Fruit fly (Drosophila melanogaster) whole organism, embryonic: ENCODE results near the gene Cyp4ac3.

ENCODE experiments used
- C15 ChIP-seq: fragments of 200-800 bp; sonication (Bioruptor generic); IDR thresholded peaks from 3 replicates; pipeline ENCODE4 v1.3.6; 2022; ENCODE audit warnings: missing biosample characterization, missing genetic modification characterization
- CG10267 ChIP-seq: fragments of 200-800 bp; sonication (Bioruptor generic); optimal IDR thresholded peaks from 2 replicates; lab custom pipeline; 2018; ENCODE audit warnings: missing biosample characterization, mild to moderate bottlenecking, missing genetic modification characterization, moderate library complexity
- CG10321 ChIP-seq: fragments of 200-800 bp; sonication (Bioruptor generic); IDR thresholded peaks from 2 replicates; pipeline ENCODE4 v1.3.6; 2022; ENCODE audit warnings: missing biosample characterization, missing genetic modification characterization
- CG10565 ChIP-seq: fragments of 200-800 bp; sonication (Bioruptor generic); optimal IDR thresholded peaks from 3 replicates; lab custom pipeline; 2016; ENCODE audit warnings: missing biosample characterization, mild to moderate bottlenecking, missing genetic modification characterization
- CG11695 ChIP-seq: fragments of 200-800 bp; sonication (Bioruptor generic); IDR thresholded peaks from 3 replicates; pipeline ENCODE4 v1.3.6; 2022; ENCODE audit warnings: missing biosample characterization, missing genetic modification characterization
- CG12769 ChIP-seq: fragments of 200-800 bp; sonication (Bioruptor generic); optimal IDR thresholded peaks from 2 replicates; lab custom pipeline; 2019; ENCODE audit warnings: missing biosample characterization, mild to moderate bottlenecking, missing genetic modification characterization, moderate library complexity
- CG14710 ChIP-seq: fragments of 200-800 bp; sonication (Bioruptor generic); optimal IDR thresholded peaks from 3 replicates; lab custom pipeline; 2019; ENCODE audit warnings: missing biosample characterization, mild to moderate bottlenecking, missing genetic modification characterization, moderate library complexity
- CG17186 ChIP-seq: fragments of 200-800 bp; sonication (Bioruptor generic); optimal IDR thresholded peaks from 3 replicates; lab custom pipeline; 2017; ENCODE audit warnings: missing biosample characterization, missing genetic modification reagents, missing genetic modification characterization
- CG2116 ChIP-seq: fragments of 200-800 bp; sonication (Bioruptor generic); optimal IDR thresholded peaks from 3 replicates; lab custom pipeline; 2018; ENCODE audit warnings: missing biosample characterization, mild to moderate bottlenecking, missing genetic modification characterization
- CG2199 ChIP-seq: fragments of 200-800 bp; sonication (Bioruptor generic); IDR thresholded peaks from 3 replicates; pipeline ENCODE4 v1.3.6; 2022; ENCODE audit warnings: missing biosample characterization, missing genetic modification characterization
- CG31365 ChIP-seq: fragments of 200-800 bp; sonication (Bioruptor generic); optimal IDR thresholded peaks from 2 replicates; lab custom pipeline; 2018; ENCODE audit warnings: missing biosample characterization, mild to moderate bottlenecking, missing genetic modification characterization
- CG4360 ChIP-seq: fragments of 200-800 bp; sonication (Bioruptor generic); IDR thresholded peaks from 2 replicates; pipeline ENCODE4 v1.3.6; 2022; ENCODE audit warnings: missing biosample characterization, missing genetic modification characterization
- CG4707 ChIP-seq: fragments of 200-800 bp; sonication (Bioruptor generic); optimal IDR thresholded peaks from 2 replicates; lab custom pipeline; 2018; ENCODE audit warnings: missing biosample characterization, mild to moderate bottlenecking, missing genetic modification characterization, moderate library complexity
- CG6689 ChIP-seq: fragments of 200-800 bp; sonication (Bioruptor generic); IDR thresholded peaks from 2 replicates; pipeline ENCODE4 v1.3.6; 2022; ENCODE audit warnings: missing biosample characterization, missing genetic modification characterization
- Fer3 ChIP-seq: fragments of 200-800 bp; sonication (Bioruptor generic); optimal IDR thresholded peaks from 2 replicates; lab custom pipeline; 2018; ENCODE audit warnings: missing biosample characterization, mild to moderate bottlenecking, missing genetic modification characterization, moderate library complexity
- Gsc ChIP-seq: fragments of 200-800 bp; sonication (Bioruptor generic); IDR thresholded peaks from 2 replicates; pipeline ENCODE4 v1.3.6; 2022; ENCODE audit warnings: missing biosample characterization, missing genetic modification characterization
- HLH54F ChIP-seq: fragments of 200-800 bp; sonication (Bioruptor generic); optimal IDR thresholded peaks from 3 replicates; lab custom pipeline; 2016; ENCODE audit warnings: missing biosample characterization, missing genetic modification characterization
- HmgD ChIP-seq: fragments of 200-800 bp; sonication (Bioruptor generic); optimal IDR thresholded peaks from 3 replicates; lab custom pipeline; 2016; ENCODE audit warnings: missing biosample characterization, missing genetic modification characterization
- Hmx ChIP-seq: fragments of 200-800 bp; sonication (Bioruptor generic); optimal IDR thresholded peaks from 2 replicates; lab custom pipeline; 2016; ENCODE audit warnings: missing biosample characterization, missing genetic modification characterization
- Lim3 ChIP-seq: fragments of 200-800 bp; sonication (Bioruptor generic); IDR thresholded peaks from 2 replicates; pipeline ENCODE4 v1.3.6; 2022; ENCODE audit warnings: missing biosample characterization, missing genetic modification characterization
- MBD-R2 ChIP-seq: fragments of 200-800 bp; sonication (Bioruptor generic); IDR thresholded peaks from 2 replicates; pipeline ENCODE4 v1.3.6; 2022; ENCODE audit warnings: missing biosample characterization, missing genetic modification characterization
- Mrtf ChIP-seq: fragments of 200-800 bp; sonication (Bioruptor generic); IDR thresholded peaks from 3 replicates; pipeline ENCODE4 v1.3.6; 2022; ENCODE audit warnings: missing biosample characterization, missing genetic modification characterization
- NC2α ChIP-seq: fragments of 200-800 bp; sonication (Bioruptor generic); optimal IDR thresholded peaks from 2 replicates; lab custom pipeline; 2016; ENCODE audit warnings: missing biosample characterization, missing genetic modification characterization
- Oli ChIP-seq: fragments of 200-800 bp; sonication (Bioruptor generic); optimal IDR thresholded peaks from 2 replicates; lab custom pipeline; 2018; ENCODE audit warnings: missing biosample characterization, mild to moderate bottlenecking, missing genetic modification characterization, moderate library complexity
- Sry-δ ChIP-seq: fragments of 200-800 bp; sonication (Bioruptor generic); optimal IDR thresholded peaks from 2 replicates; lab custom pipeline; 2016; ENCODE audit warnings: missing biosample characterization, missing genetic modification characterization
- Xrp1 ChIP-seq: fragments of 200-800 bp; sonication (Bioruptor generic); IDR thresholded peaks from 2 replicates; pipeline ENCODE4 v1.3.6; 2022; ENCODE audit warnings: missing biosample characterization, missing genetic modification characterization
- bcd ChIP-seq: fragments of 200-800 bp; sonication (Bioruptor generic); optimal IDR thresholded peaks from 2 replicates; lab custom pipeline; 2017; ENCODE audit warnings: missing biosample characterization, mild to moderate bottlenecking, missing genetic modification characterization
- bowl ChIP-seq: fragments of 200-800 bp; sonication (Bioruptor generic); IDR thresholded peaks from 2 replicates; pipeline ENCODE4 v1.3.6; 2022; ENCODE audit warnings: missing biosample characterization, missing genetic modification characterization
- bsh ChIP-seq, 2 experiments: fragments of 200-800 bp; sonication (Bioruptor generic); optimal IDR thresholded peaks; 2 replicates each; lab custom pipeline; 2017 to 2018; ENCODE audit warnings: mild to moderate bottlenecking in 2 of 2, missing biosample characterization in 2 of 2, missing genetic modification characterization in 2 of 2, moderate library complexity in 1 of 2
- croc ChIP-seq: fragments of 200-800 bp; sonication (Bioruptor generic); conservative IDR thresholded peaks from 3 replicates; pipeline ENCODE4 v1.3.6; 2022; ENCODE audit warnings: missing biosample characterization, missing genetic modification characterization
- dati ChIP-seq: fragments of 200-800 bp; sonication (Bioruptor generic); IDR thresholded peaks from 2 replicates; pipeline ENCODE4 v1.3.6; 2022; ENCODE audit warnings: missing biosample characterization, missing genetic modification characterization
- dysf ChIP-seq: fragments of 200-800 bp; sonication (Bioruptor generic); IDR thresholded peaks from 3 replicates; pipeline ENCODE4 v1.3.6; 2022; ENCODE audit warnings: missing biosample characterization, missing genetic modification characterization
- eve ChIP-seq, 2 experiments: fragments of >200 bp; optimal IDR thresholded peaks; 2 replicates each; lab custom pipeline; 2017; ENCODE audit warnings: missing biosample characterization in 2 of 2, missing genetic modification characterization in 2 of 2
- eyg ChIP-seq: fragments of 200-800 bp; sonication (Bioruptor generic); optimal IDR thresholded peaks from 3 replicates; lab custom pipeline; 2016; ENCODE audit warnings: missing biosample characterization, missing genetic modification characterization
- ind ChIP-seq: fragments of 200-800 bp; sonication (Bioruptor generic); optimal IDR thresholded peaks from 3 replicates; lab custom pipeline; 2016; ENCODE audit warnings: missing biosample characterization, missing genetic modification characterization
- insv ChIP-seq, 2 experiments: fragments of 200-800 bp; sonication (Bioruptor generic); optimal IDR thresholded peaks; 3 replicates each; lab custom pipeline; 2016 to 2018; ENCODE audit warnings: missing biosample characterization in 2 of 2, missing genetic modification characterization in 2 of 2
- nom ChIP-seq: fragments of 200-800 bp; sonication (Bioruptor generic); optimal IDR thresholded peaks from 2 replicates; lab custom pipeline; 2017; ENCODE audit warnings: missing biosample characterization, missing genetic modification characterization, mild to moderate bottlenecking, moderate library complexity, missing genetic modification reagents
- pb ChIP-seq: fragments of 200-800 bp; sonication (Bioruptor generic); optimal IDR thresholded peaks from 3 replicates; lab custom pipeline; 2016; ENCODE audit warnings: missing biosample characterization, missing genetic modification characterization
- sr ChIP-seq: fragments of 200-800 bp; sonication (Bioruptor generic); IDR thresholded peaks from 3 replicates; pipeline ENCODE4 v1.3.6; 2022; ENCODE audit warnings: missing biosample characterization, missing genetic modification characterization
- trh ChIP-seq: fragments of 200-800 bp; sonication (Bioruptor generic); optimal IDR thresholded peaks from 2 replicates; lab custom pipeline; 2016; ENCODE audit warnings: missing biosample characterization, missing genetic modification characterization
- wek ChIP-seq: fragments of 200-800 bp; sonication (Bioruptor generic); optimal IDR thresholded peaks from 3 replicates; lab custom pipeline; 2018; ENCODE audit warnings: missing biosample characterization, mild to moderate bottlenecking, missing genetic modification characterization, moderate library complexity

The Cyp4ac3 gene

dm6 chr2L:5237175-5237753 lies 31.0 kb upstream of the Cyp4ac3 start (continued):
- TF ChIP-seq croc (no peak), CG6689 (no peak), CG4707 (GFP tag; lab: Kevin White, UChicago) (peak; percentile 25), Fer3 (no peak), insv (GFP tag; optimal IDR thresholded peaks at IDR 0.05; lab: Kevin White, UChicago) (no peak), Xrp1 (GFP tag; lab: Robert Waterston, UW) (peak; percentile 38; the same call in 1 of the 2 replicates), eyg (no peak), CG11695 (GFP tag; lab: Robert Waterston, UW) (0 out of 3 replicates have a peak, but pooled peaks have one; percentile 25), ind (no peak), nom (peak; percentile 61), HmgD (GFP tag; lab: Kevin White, UChicago) (no peak), CG31365 (peak; percentile 36), eve (GFP tag; optimal IDR thresholded peaks at IDR 0.05; lab: Kevin White, UChicago) (peak in 1 of 2 experiments; percentile 12), Mrtf (GFP tag; lab: Robert Waterston, UW) (no peak), CG4360 (GFP tag; lab: Robert Waterston, UW) (peak; percentile 96), sr (GFP tag; lab: Robert Waterston, UW) (no peak), bcd (GFP tag; lab: Kevin White, UChicago) (no peak), Oli (tag; lab: Kevin White, UChicago) (no peak), HLH54F (GFP tag; lab: Kevin White, UChicago) (no peak), CG12769 (tag; lab: Kevin White, UChicago) (no peak), Sry-δ (no peak), bsh (GFP tag; optimal IDR thresholded peaks at IDR 0.05; lab: Kevin White, UChicago) (peak in 1 of 2 experiments; percentile 66), Hmx (GFP tag; lab: Kevin White, UChicago) (no peak), CG2199 (GFP tag; lab: Robert Waterston, UW) (peak; percentile 87), bowl (GFP tag; lab: Robert Waterston, UW) (no peak; the same call in 1 of the 2 replicates), CG10321 (GFP tag; lab: Robert Waterston, UW) (no peak), Lim3 (GFP tag; lab: Robert Waterston, UW) (no peak), CG14710 (tag; lab: Kevin White, UChicago) (no peak), CG17186 (GFP tag; lab: Kevin White, UChicago) (no peak), Gsc (GFP tag; lab: Robert Waterston, UW) (no peak), CG10565 (GFP tag; lab: Kevin White, UChicago) (no peak), dati (GFP tag; lab: Robert Waterston, UW) (no peak), CG10267 (tag; lab: Kevin White, UChicago) (peak; percentile 8), MBD-R2 (no peak), NC2α (GFP tag; lab: Kevin White, UChicago) (no peak), wek (GFP tag; lab: Kevin White, UChicago) (peak; percentile 63), dysf (GFP tag; lab: Robert Waterston, UW) (no peak), trh (GFP tag; lab: Kevin White, UChicago) (no peak), C15 (GFP tag; lab: Robert Waterston, UW) (no peak; the same call in 2 of the 3 replicates), CG2116 (no peak), pb (GFP tag; lab: Kevin White, UChicago) (no peak)
